Worm (Caenorhabditis elegans) whole organism, young adult: Measurements from ENCODE around the gene ndg-4.
A peak's percentile ranks its signal among the peaks of the same experiment; 100 is the strongest.
"Not testable (repeated sequence)": the region's sequence is repeated elsewhere in the genome, so short reads cannot be mapped to it uniquely, and the experiment has no call there.

Source experiments
- C06A6.2 ChIP-seq: fragments of 200-800 bp; sonication (Bioruptor generic); conservative IDR thresholded peaks from 2 replicates; pipeline ENCODE4 v1.3.6; 2022; ENCODE audit warnings: missing genetic modification characterization, missing compliant biosample characterization
- Y53G8AR.9 ChIP-seq: fragments of 200-800 bp; sonication (Bioruptor generic); conservative IDR thresholded peaks from 2 replicates; pipeline ENCODE4 v1.3.6; 2022; ENCODE audit warnings: missing genetic modification reagents, missing genetic modification characterization, missing compliant biosample characterization
- Y56A3A.18 ChIP-seq: fragments of 200-800 bp; sonication (Bioruptor generic); IDR thresholded peaks from 2 replicates; pipeline ENCODE4 v1.3.6; 2022; ENCODE audit warnings: missing genetic modification reagents, missing genetic modification characterization, missing compliant biosample characterization
- Y79H2A.3 ChIP-seq: fragments of 200-800 bp; sonication (Bioruptor generic); conservative IDR thresholded peaks from 2 replicates; pipeline ENCODE4 v1.3.6; 2022; ENCODE audit warnings: missing genetic modification reagents, missing genetic modification characterization, missing compliant biosample characterization
- Y95B8A.8 ChIP-seq: fragments of 200-800 bp; sonication (Bioruptor generic); IDR thresholded peaks from 2 replicates; pipeline ENCODE4 v1.3.6; 2022; ENCODE audit warnings: missing genetic modification reagents, missing genetic modification characterization, missing compliant biosample characterization
- ZK185.1 ChIP-seq: sonication (generic microtip); optimal IDR thresholded peaks from 2 replicates; lab custom pipeline; 2016; ENCODE audit warnings: mild to moderate bottlenecking, missing genetic modification characterization, missing compliant biosample characterization; ENCODE audit not compliant: poor library complexity, severe bottlenecking
- attf-5 ChIP-seq: fragments of 200-800 bp; sonication (Bioruptor generic); optimal IDR thresholded peaks from 2 replicates; lab custom pipeline; 2018; ENCODE audit warnings: mild to moderate bottlenecking, missing genetic modification characterization, missing compliant biosample characterization
- cebp-1 ChIP-seq, 2 experiments: fragments of 200-800 bp in 1 of 2; sonication (Bioruptor generic) in 1 of 2; sonication (generic microtip) in 1 of 2; IDR thresholded peaks in 1 of 2; optimal IDR thresholded peaks in 1 of 2; 2 replicates each; pipeline versions ENCODE4 v1.3.6 to Lab custom; 2017 to 2022; ENCODE audit warnings: missing compliant biosample characterization in 2 of 2, missing genetic modification characterization in 2 of 2, mild to moderate bottlenecking in 1 of 2, missing genetic modification reagents in 1 of 2, moderate library complexity in 1 of 2
- ceh-58 ChIP-seq: fragments of 200-800 bp; sonication (Bioruptor generic); IDR thresholded peaks from 2 replicates; pipeline ENCODE4 v1.3.6; 2022; ENCODE audit warnings: missing genetic modification characterization, missing compliant biosample characterization
- ceh-79 ChIP-seq: sonication (generic microtip); optimal IDR thresholded peaks from 2 replicates; lab custom pipeline; 2017; ENCODE audit warnings: mild to moderate bottlenecking, missing genetic modification characterization, missing compliant biosample characterization
- chd-7 ChIP-seq: sonication (generic microtip); optimal IDR thresholded peaks from 2 replicates; lab custom pipeline; 2016; ENCODE audit warnings: mild to moderate bottlenecking, missing genetic modification characterization, moderate library complexity, missing compliant biosample characterization
- dox-1 ChIP-seq: fragments of 200-800 bp; sonication (Bioruptor generic); IDR thresholded peaks from 2 replicates; pipeline ENCODE4 v1.3.6; 2022; ENCODE audit warnings: missing genetic modification reagents, missing genetic modification characterization, missing compliant biosample characterization
- dpff-1 ChIP-seq: sonication (generic microtip); optimal IDR thresholded peaks from 2 replicates; lab custom pipeline; 2017; ENCODE audit warnings: mild to moderate bottlenecking, missing genetic modification characterization, missing compliant biosample characterization
- egl-44 ChIP-seq: fragments of 200-800 bp; sonication (Bioruptor generic); IDR thresholded peaks from 2 replicates; pipeline ENCODE4 v1.3.6; 2022; ENCODE audit warnings: missing genetic modification reagents, missing genetic modification characterization, missing compliant biosample characterization
- ekl-4 ChIP-seq: fragments of 200-800 bp; sonication (Bioruptor generic); IDR thresholded peaks from 2 replicates; pipeline ENCODE4 v1.3.6; 2022; ENCODE audit warnings: missing genetic modification reagents, missing genetic modification characterization, missing compliant biosample characterization
- gei-17 ChIP-seq: fragments of 200-800 bp; sonication (Bioruptor generic); optimal IDR thresholded peaks from 2 replicates; lab custom pipeline; 2018; ENCODE audit warnings: mild to moderate bottlenecking, missing genetic modification characterization, missing compliant biosample characterization
- him-1 ChIP-seq: sonication (generic microtip); optimal IDR thresholded peaks from 2 replicates; lab custom pipeline; 2016; ENCODE audit warnings: missing genotype, missing genetic modification reagents, missing genetic modification characterization, missing compliant biosample characterization
- hlh-12 ChIP-seq: sonication (generic microtip); optimal IDR thresholded peaks from 2 replicates; lab custom pipeline; 2016; ENCODE audit warnings: missing genetic modification characterization, missing compliant biosample characterization
- lag-1 ChIP-seq: fragments of 200-800 bp; sonication (Bioruptor generic); IDR thresholded peaks from 2 replicates; pipeline ENCODE4 v1.3.6; 2022; ENCODE audit warnings: missing genetic modification reagents, missing genetic modification characterization, missing compliant biosample characterization
- lin-35 ChIP-seq, 3 experiments: fragments of 150-350 bp in 2 of 3; sonication (generic microtip) in 1 of 3; optimal IDR thresholded peaks; 2 replicates each; lab custom pipeline; 2014 to 2018; ENCODE audit warnings: missing biosample characterization in 3 of 3, missing genetic modification characterization in 3 of 3, missing genetic modification reagents in 3 of 3
- lin-40 ChIP-seq: sonication (generic microtip); optimal IDR thresholded peaks from 2 replicates; lab custom pipeline; 2016; ENCODE audit warnings: missing genetic modification characterization, mild to moderate bottlenecking, missing compliant biosample characterization, missing genotype, missing genetic modification reagents
- lin-54 ChIP-seq: fragments of 200-800 bp; sonication (Bioruptor generic); optimal IDR thresholded peaks from 2 replicates; lab custom pipeline; 2018; ENCODE audit warnings: mild to moderate bottlenecking, missing genetic modification characterization, missing compliant biosample characterization
- lsl-1 ChIP-seq: fragments of 200-800 bp; sonication (Bioruptor generic); optimal IDR thresholded peaks from 2 replicates; lab custom pipeline; 2018; ENCODE audit warnings: mild to moderate bottlenecking, missing genetic modification characterization, moderate library complexity, missing compliant biosample characterization
- madf-6 ChIP-seq: fragments of 200-800 bp; sonication (Bioruptor generic); IDR thresholded peaks from 2 replicates; pipeline ENCODE4 v1.3.6; 2022; ENCODE audit warnings: missing genetic modification reagents, missing genetic modification characterization, missing compliant biosample characterization
- madf-8 ChIP-seq: fragments of 200-800 bp; sonication (Bioruptor generic); conservative IDR thresholded peaks from 2 replicates; pipeline ENCODE4 v1.3.6; 2022; ENCODE audit warnings: missing genetic modification reagents, missing genetic modification characterization, missing compliant biosample characterization
- mcd-1 ChIP-seq: fragments of 200-800 bp; sonication (Bioruptor generic); IDR thresholded peaks from 2 replicates; pipeline ENCODE4 v1.3.6; 2022; ENCODE audit warnings: missing genetic modification reagents, missing genetic modification characterization, missing compliant biosample characterization
- mel-28 ChIP-seq: sonication (generic microtip); optimal IDR thresholded peaks from 2 replicates; lab custom pipeline; 2016; ENCODE audit warnings: borderline replicate concordance, mild to moderate bottlenecking, missing genetic modification characterization, missing compliant biosample characterization
- mes-4 ChIP-seq: sonication (generic microtip); optimal IDR thresholded peaks from 2 replicates; lab custom pipeline; 2016; ENCODE audit warnings: missing genotype, missing genetic modification characterization, missing compliant biosample characterization
- mxl-1 ChIP-seq: sonication (generic microtip); optimal IDR thresholded peaks from 2 replicates; lab custom pipeline; 2016; ENCODE audit warnings: missing genetic modification characterization, missing compliant biosample characterization
- nfyb-1 ChIP-seq: fragments of 200-800 bp; sonication (Bioruptor generic); IDR thresholded peaks from 2 replicates; pipeline ENCODE4 v1.3.6; 2022; ENCODE audit warnings: missing genetic modification reagents, missing genetic modification characterization, missing compliant biosample characterization
- nhr-27 ChIP-seq: fragments of 200-800 bp; sonication (Bioruptor generic); optimal IDR thresholded peaks from 2 replicates; lab custom pipeline; 2018; ENCODE audit warnings: mild to moderate bottlenecking, missing genetic modification characterization, moderate library complexity, missing compliant biosample characterization
- pbrm-1 ChIP-seq: fragments of 200-800 bp; sonication (Bioruptor generic); IDR thresholded peaks from 2 replicates; pipeline ENCODE4 v1.3.6; 2022; ENCODE audit warnings: missing genetic modification reagents, missing genetic modification characterization, missing compliant biosample characterization
- rcor-1 ChIP-seq: fragments of 200-800 bp; sonication (Bioruptor generic); IDR thresholded peaks from 2 replicates; pipeline ENCODE4 v1.3.6; 2022; ENCODE audit warnings: missing genetic modification reagents, missing genetic modification characterization, missing compliant biosample characterization
- repo-1 ChIP-seq: sonication (generic microtip); optimal IDR thresholded peaks from 2 replicates; lab custom pipeline; 2017; ENCODE audit warnings: mild to moderate bottlenecking, missing genetic modification characterization, missing compliant biosample characterization
- rpc-1 ChIP-seq, 2 experiments: fragments of 150-350 bp in 1 of 2; sonication (generic microtip) in 1 of 2; optimal IDR thresholded peaks; 2 replicates each; lab custom pipeline; 2014 to 2018; ENCODE audit warnings: missing biosample characterization in 1 of 2, missing genetic modification characterization in 1 of 2, missing genetic modification reagents in 1 of 2, missing genotype in 1 of 2
- sdz-38 ChIP-seq: sonication (generic microtip); optimal IDR thresholded peaks from 2 replicates; lab custom pipeline; 2016; ENCODE audit warnings: missing genotype, missing genetic modification characterization, missing compliant biosample characterization
- snpc-1.1 ChIP-seq: sonication (generic microtip); optimal IDR thresholded peaks from 2 replicates; lab custom pipeline; 2017; ENCODE audit warnings: missing genetic modification characterization, mild to moderate bottlenecking, missing compliant biosample characterization, antibody characterized with exemption, moderate library complexity, missing genotype, missing genetic modification reagents; ENCODE audit not compliant: insufficient read depth
- snpc-3.4 ChIP-seq: sonication (generic microtip); optimal IDR thresholded peaks from 2 replicates; lab custom pipeline; 2017; ENCODE audit warnings: missing genetic modification characterization, mild to moderate bottlenecking, missing compliant biosample characterization, antibody characterized with exemption, moderate library complexity, missing genotype, missing genetic modification reagents
- tbp1 ChIP-seq: fragments of 200-800 bp; sonication (Bioruptor generic); optimal IDR thresholded peaks from 2 replicates; lab custom pipeline; 2018; ENCODE audit warnings: mild to moderate bottlenecking, missing genetic modification characterization, missing compliant biosample characterization
- xnd-1 ChIP-seq: sonication (generic microtip); optimal IDR thresholded peaks from 2 replicates; lab custom pipeline; 2016; ENCODE audit warnings: missing genotype, missing genetic modification reagents, missing genetic modification characterization, missing compliant biosample characterization
- ztf-25 ChIP-seq: fragments of 200-800 bp; sonication (Bioruptor generic); IDR thresholded peaks from 2 replicates; pipeline ENCODE4 v1.3.6; 2022; ENCODE audit warnings: missing genetic modification reagents, missing genetic modification characterization, missing compliant biosample characterization
- ztf-6 ChIP-seq: fragments of 200-800 bp; sonication (Bioruptor generic); IDR thresholded peaks from 2 replicates; pipeline ENCODE4 v1.3.6; 2022; ENCODE audit warnings: missing genetic modification reagents, missing genetic modification characterization, missing compliant biosample characterization

The ndg-4 gene

ce11 chrIII:4417956-4418355 is 49.2 kb downstream of the ndg-4 start, which contains the start of the genes R07E5.19 and pdcd-2:
Gene R07E5.19, minus strand, starts transcription at chrIII:4418056.
Gene pdcd-2, minus strand, starts transcription at chrIII:4418057.
- TF ChIP-seq nhr-27 (tag; lab: Kevin White, UChicago) (no peak), xnd-1 (tag; lab: Kevin White, UChicago) (no peak), mxl-1 (no peak), mes-4 (tag; lab: Kevin White, UChicago) (no peak), ZK185.1 (no peak), hlh-12 (tag; lab: Kevin White, UChicago) (no peak), lin-35 (GFP tag; optimal IDR thresholded peaks at IDR 0.05; lab: Kevin White, UChicago) (no peak), lag-1 (GFP tag; lab: Robert Waterston, UW) (no peak), sdz-38 (tag; lab: Kevin White, UChicago) (no peak), pbrm-1 (GFP tag; lab: Robert Waterston, UW) (no peak), mel-28 (tag; lab: Kevin White, UChicago) (no peak), ceh-58 (GFP tag; lab: Robert Waterston, UW) (no peak), ceh-79 (no peak)

- TF ChIP-seq him-1 (tag; lab: Kevin White, UChicago), result peak; percentile 34
- TF ChIP-seq Y79H2A.3 (GFP tag; lab: Robert Waterston, UW), result no peak
Measured at ce11 chrIII:4415135-4415534, 52.0 kb downstream of the ndg-4 start, which contains the start of gene R07E5.11. Gene R07E5.11, minus strand, starts transcription at chrIII:4415235.

ce11 chrIII:4414041-4414440 is 53.1 kb downstream of the ndg-4 start:
- TF ChIP-seq C06A6.2 (GFP tag; lab: Robert Waterston, UW) (peak; percentile 46; the same call in 1 of the 2 replicates), attf-5 (GFP tag; lab: Kevin White, UChicago) (peak; percentile 31), lin-54 (GFP tag; lab: Kevin White, UChicago) (peak; percentile 39), nfyb-1 (GFP tag; lab: Robert Waterston, UW) (peak; percentile 78; the same call in 1 of the 2 replicates), snpc-3.4 (tag; lab: Kevin White, UChicago) (peak; percentile 73), ztf-25 (GFP tag; lab: Robert Waterston, UW) (0 out of 2 replicates have a peak, but pooled peaks have one; percentile 55), him-1 (tag; lab: Kevin White, UChicago) (peak; percentile 60), lin-35 (GFP tag; optimal IDR thresholded peaks at IDR 0.05; lab: Kevin White, UChicago) (peak in 1 of 3 experiments; percentile 52), mcd-1 (peak; percentile 65), lsl-1 (GFP tag; lab: Kevin White, UChicago) (peak; percentile 26), ztf-6 (GFP tag; lab: Robert Waterston, UW) (0 out of 2 replicates have a peak, but pooled peaks have one; percentile 25), dox-1 (GFP tag; lab: Robert Waterston, UW) (peak; percentile 64), pbrm-1 (GFP tag; lab: Robert Waterston, UW) (peak; percentile 58; the same call in 1 of the 2 replicates), chd-7 (tag; lab: Kevin White, UChicago) (peak; percentile 61), madf-8 (GFP tag; lab: Robert Waterston, UW) (0 out of 2 replicates have a peak, but pooled peaks have one; percentile 12), Y95B8A.8 (0 out of 2 replicates have a peak, but pooled peaks have one; percentile 16), Y56A3A.18 (GFP tag; lab: Robert Waterston, UW) (0 out of 2 replicates have a peak, but pooled peaks have one; percentile 64), ekl-4 (peak; percentile 74; the same call in 1 of the 2 replicates), ceh-79 (peak; percentile 56), cebp-1 (tag; optimal IDR thresholded peaks at IDR 0.05; lab: Kevin White, UChicago) (peak; percentile 77), madf-6 (peak; percentile 68), lin-40 (tag; lab: Kevin White, UChicago) (peak; percentile 49), snpc-1.1 (tag; lab: Kevin White, UChicago) (peak; percentile 70), rpc-1 (optimal IDR thresholded peaks at IDR 0.05; lab: Kevin White, UChicago) (peak; percentile 50), rpc-1 (tag; optimal IDR thresholded peaks at IDR 0.05; lab: Kevin White, UChicago) (peak; percentile 70), Y53G8AR.9 (GFP tag; lab: Robert Waterston, UW) (peak; percentile 68), repo-1 (tag; lab: Kevin White, UChicago) (peak; percentile 54), ZK185.1 (peak; percentile 38), tbp1 (GFP tag; lab: Kevin White, UChicago) (peak; percentile 80), dpff-1 (tag; lab: Kevin White, UChicago) (peak; percentile 57), gei-17 (GFP tag; lab: Kevin White, UChicago) (peak; percentile 28), egl-44 (GFP tag; lab: Robert Waterston, UW) (peak; percentile 54; the same call in 1 of the 2 replicates), rcor-1 (GFP tag; lab: Robert Waterston, UW) (peak; percentile 74)
- not testable (repeated sequence) for TF ChIP-seq cebp-1 (GFP tag; IDR thresholded peaks at IDR 0.05; lab: Robert Waterston, UW)
